Worm (Caenorhabditis elegans) whole organism, late embryonic: ENCODE measurements around the gene K09C8.8.

Source experiments
- C08G9.2 ChIP-seq: sonication (generic microtip); optimal IDR thresholded peaks from 2 replicates; lab custom pipeline; 2016; ENCODE audit warnings: mild to moderate bottlenecking, missing genetic modification characterization, moderate library complexity, missing compliant biosample characterization
- F13H6.1 ChIP-seq: sonication (generic microtip); optimal IDR thresholded peaks from 2 replicates; lab custom pipeline; 2016; ENCODE audit warnings: missing genetic modification characterization, missing compliant biosample characterization
- ahr-1 ChIP-seq: sonication (generic microtip); optimal IDR thresholded peaks from 2 replicates; lab custom pipeline; 2016; ENCODE audit warnings: missing genetic modification characterization, missing compliant biosample characterization
- ceh-14 ChIP-seq: sonication (generic microtip); optimal IDR thresholded peaks from 2 replicates; lab custom pipeline; 2016; ENCODE audit warnings: missing genotype, missing genetic modification characterization, missing compliant biosample characterization
- ceh-18 ChIP-seq: sonication (generic microtip); optimal IDR thresholded peaks from 2 replicates; lab custom pipeline; 2016; ENCODE audit warnings: missing genetic modification characterization, missing compliant biosample characterization
- ceh-2 ChIP-seq: sonication (generic microtip); optimal IDR thresholded peaks from 2 replicates; lab custom pipeline; 2016; ENCODE audit warnings: missing genotype, missing genetic modification characterization, missing compliant biosample characterization
- ceh-24 ChIP-seq: sonication (generic microtip); optimal IDR thresholded peaks from 2 replicates; lab custom pipeline; 2016; ENCODE audit warnings: mild to moderate bottlenecking, missing genetic modification characterization, missing compliant biosample characterization
- ceh-30 ChIP-seq: fragments of 150-350 bp; optimal IDR thresholded peaks from 2 replicates; lab custom pipeline; 2014; ENCODE audit warnings: missing biosample characterization, missing genetic modification characterization
- ceh-31 ChIP-seq: sonication (generic microtip); optimal IDR thresholded peaks from 2 replicates; lab custom pipeline; 2016; ENCODE audit warnings: missing genetic modification characterization, missing compliant biosample characterization
- ceh-48 ChIP-seq: sonication (generic microtip); optimal IDR thresholded peaks from 2 replicates; lab custom pipeline; 2016; ENCODE audit warnings: missing genetic modification characterization, inconsistent platforms, missing compliant biosample characterization
- ceh-9 ChIP-seq: sonication (generic microtip); optimal IDR thresholded peaks from 2 replicates; lab custom pipeline; 2016; ENCODE audit warnings: mild to moderate bottlenecking, missing genetic modification characterization, inconsistent platforms, missing compliant biosample characterization
- che-1 ChIP-seq: sonication (generic microtip); optimal IDR thresholded peaks from 2 replicates; lab custom pipeline; 2016; ENCODE audit warnings: mild to moderate bottlenecking, missing genetic modification characterization, missing compliant biosample characterization
- dmd-4 ChIP-seq: sonication (generic microtip); optimal IDR thresholded peaks from 2 replicates; lab custom pipeline; 2016; ENCODE audit warnings: borderline replicate concordance, missing genetic modification characterization, missing compliant biosample characterization
- elt-2 ChIP-seq: sonication (generic microtip); optimal IDR thresholded peaks from 2 replicates; lab custom pipeline; 2016; ENCODE audit warnings: missing genetic modification reagents, missing genetic modification characterization, missing compliant biosample characterization
- elt-4 ChIP-seq: sonication (generic microtip); optimal IDR thresholded peaks from 2 replicates; lab custom pipeline; 2016; ENCODE audit warnings: missing genetic modification characterization, missing compliant biosample characterization
- ets-4 ChIP-seq: sonication (generic microtip); optimal IDR thresholded peaks from 2 replicates; lab custom pipeline; 2016; ENCODE audit warnings: missing genetic modification characterization, missing compliant biosample characterization
- eyg-1 ChIP-seq: sonication (generic microtip); optimal IDR thresholded peaks from 2 replicates; lab custom pipeline; 2016; ENCODE audit warnings: missing genotype, missing genetic modification characterization, missing compliant biosample characterization
- fkh-6 ChIP-seq: sonication (generic microtip); optimal IDR thresholded peaks from 2 replicates; lab custom pipeline; 2016; ENCODE audit warnings: missing genetic modification characterization, missing compliant biosample characterization
- hlh-13 ChIP-seq: fragments of 200-800 bp; sonication (Bioruptor generic); optimal IDR thresholded peaks from 2 replicates; lab custom pipeline; 2018; ENCODE audit warnings: mild to moderate bottlenecking, missing genetic modification characterization, missing compliant biosample characterization
- hlh-15 ChIP-seq: sonication (generic microtip); optimal IDR thresholded peaks from 2 replicates; lab custom pipeline; 2016; ENCODE audit warnings: missing genetic modification characterization, missing compliant biosample characterization
- hlh-6 ChIP-seq: sonication (generic microtip); optimal IDR thresholded peaks from 2 replicates; lab custom pipeline; 2016; ENCODE audit warnings: missing genotype, missing genetic modification characterization, missing compliant biosample characterization
- madf-2 ChIP-seq: sonication (generic microtip); optimal IDR thresholded peaks from 2 replicates; lab custom pipeline; 2017; ENCODE audit warnings: missing genetic modification characterization, missing compliant biosample characterization
- mec-3 ChIP-seq: sonication (generic microtip); optimal IDR thresholded peaks from 2 replicates; lab custom pipeline; 2016; ENCODE audit warnings: borderline replicate concordance, missing genetic modification characterization, missing compliant biosample characterization
- nfya-1 ChIP-seq: sonication (generic microtip); optimal IDR thresholded peaks from 2 replicates; lab custom pipeline; 2017; ENCODE audit warnings: missing genetic modification characterization, mild to moderate bottlenecking, missing compliant biosample characterization, antibody characterized with exemption, moderate library complexity
- nhr-11 ChIP-seq: fragments of 150-350 bp; optimal IDR thresholded peaks from 2 replicates; lab custom pipeline; 2014; ENCODE audit warnings: missing biosample characterization, missing genetic modification characterization
- nhr-232 ChIP-seq: sonication (generic microtip); optimal IDR thresholded peaks from 2 replicates; lab custom pipeline; 2016; ENCODE audit warnings: missing genetic modification characterization, missing compliant biosample characterization
- pax-1 ChIP-seq: fragments of 150-350 bp; optimal IDR thresholded peaks from 2 replicates; lab custom pipeline; 2014; ENCODE audit warnings: missing biosample characterization, missing genetic modification characterization
- pqm-1 ChIP-seq: sonication (generic microtip); optimal IDR thresholded peaks from 2 replicates; lab custom pipeline; 2016; ENCODE audit warnings: missing genetic modification characterization, missing compliant biosample characterization
- pros-1 ChIP-seq: fragments of 150-350 bp; optimal IDR thresholded peaks from 2 replicates; lab custom pipeline; 2014; ENCODE audit warnings: missing biosample characterization, missing genetic modification reagents, missing genetic modification characterization
- ref-2 ChIP-seq: sonication (generic microtip); optimal IDR thresholded peaks from 2 replicates; lab custom pipeline; 2016; ENCODE audit warnings: missing genetic modification characterization, missing compliant biosample characterization
- sdc-2 ChIP-seq: sonication (generic microtip); optimal IDR thresholded peaks from 2 replicates; lab custom pipeline; 2016; ENCODE audit warnings: missing genotype, missing genetic modification characterization, missing compliant biosample characterization
- sox-2 ChIP-seq: fragments of 200-800 bp; sonication (Bioruptor generic); IDR thresholded peaks from 2 replicates; pipeline ENCODE4 v1.3.6; 2022; ENCODE audit warnings: missing genetic modification reagents, missing genetic modification characterization, missing compliant biosample characterization
- syd-9 ChIP-seq: sonication (generic microtip); optimal IDR thresholded peaks from 2 replicates; lab custom pipeline; 2016; ENCODE audit warnings: mild to moderate bottlenecking, missing genetic modification characterization, moderate library complexity, missing compliant biosample characterization
- tbx-2 ChIP-seq: sonication (generic microtip); optimal IDR thresholded peaks from 2 replicates; lab custom pipeline; 2016; ENCODE audit warnings: missing genetic modification characterization, missing compliant biosample characterization
- tbx-7 ChIP-seq: sonication (generic microtip); optimal IDR thresholded peaks from 2 replicates; lab custom pipeline; 2016; ENCODE audit warnings: missing genotype, missing genetic modification characterization, missing compliant biosample characterization
- unc-42 ChIP-seq: sonication (generic microtip); optimal IDR thresholded peaks from 2 replicates; lab custom pipeline; 2016; ENCODE audit warnings: missing genotype, missing genetic modification characterization, missing compliant biosample characterization
- unc-55 ChIP-seq: sonication (generic microtip); optimal IDR thresholded peaks from 2 replicates; lab custom pipeline; 2017; ENCODE audit warnings: missing biosample characterization, missing genetic modification reagents, missing genetic modification characterization
- ztf-16 ChIP-seq: sonication (generic microtip); optimal IDR thresholded peaks from 2 replicates; lab custom pipeline; 2017; ENCODE audit warnings: missing genetic modification characterization, missing compliant biosample characterization

Gene K09C8.8

ce11 chrX:10990159-10990854, 19.6 kb downstream of the K09C8.8 start:
- TF ChIP-seq ref-2 (tag; lab: Kevin White, UChicago), result peak; percentile 78
- TF ChIP-seq dmd-4 (tag; lab: Kevin White, UChicago), result no peak
- TF ChIP-seq tbx-2 (tag; lab: Kevin White, UChicago), result peak; percentile 69
- no peak for TF ChIP-seq hlh-13 (GFP tag; lab: Kevin White, UChicago)
- no peak for TF ChIP-seq eyg-1 (tag; lab: Kevin White, UChicago)
- TF ChIP-seq ceh-2 (tag; lab: Kevin White, UChicago), result peak; percentile 40
- TF ChIP-seq syd-9, result peak; percentile 14
- TF ChIP-seq pax-1 (tag; lab: Kevin White, UChicago), result no peak
- no peak for TF ChIP-seq ceh-9 (tag; lab: Kevin White, UChicago)
- no peak for TF ChIP-seq hlh-6 (tag; lab: Kevin White, UChicago)
- TF ChIP-seq F13H6.1 (tag; lab: Kevin White, UChicago), result no peak
- no peak for TF ChIP-seq ztf-16 (tag; lab: Kevin White, UChicago)
- TF ChIP-seq nfya-1, result peak; percentile 23
- no peak for TF ChIP-seq madf-2 (tag; lab: Kevin White, UChicago)
- TF ChIP-seq ceh-31 (tag; lab: Kevin White, UChicago), result peak; percentile 64
- no peak for TF ChIP-seq ceh-30 (tag; lab: Kevin White, UChicago)
- TF ChIP-seq sox-2 (GFP tag; lab: Robert Waterston, UW), result peak; percentile 67
- TF ChIP-seq hlh-15 (tag; lab: Kevin White, UChicago), result no peak
- TF ChIP-seq sdc-2 (tag; lab: Kevin White, UChicago), result peak; percentile 52
- TF ChIP-seq C08G9.2 (tag; lab: Kevin White, UChicago), result no peak
- TF ChIP-seq fkh-6 (tag; lab: Kevin White, UChicago), result peak; percentile 20

ce11 chrX:10990855-10991176, 20.1 kb downstream of the K09C8.8 start:
- no peak for TF ChIP-seq ceh-31 (tag; lab: Kevin White, UChicago)
- no peak for TF ChIP-seq nhr-11
- no peak for TF ChIP-seq unc-42
- no peak for TF ChIP-seq che-1 (tag; lab: Kevin White, UChicago)
- TF ChIP-seq ceh-30 (tag; lab: Kevin White, UChicago), result no peak
- TF ChIP-seq unc-55 (GFP tag; lab: Kevin White, UChicago), result no peak
- TF ChIP-seq elt-2 (tag; lab: Kevin White, UChicago), result no peak
- no peak for TF ChIP-seq elt-4 (tag; lab: Kevin White, UChicago)
- TF ChIP-seq ceh-24 (tag; lab: Kevin White, UChicago), result no peak
- no peak for TF ChIP-seq sox-2 (GFP tag; lab: Robert Waterston, UW)
- TF ChIP-seq ceh-48 (tag; lab: Kevin White, UChicago), result no peak
- TF ChIP-seq pros-1 (tag; lab: Kevin White, UChicago), result no peak
- TF ChIP-seq pqm-1, result no peak
- no peak for TF ChIP-seq ahr-1
- TF ChIP-seq mec-3 (tag; lab: Kevin White, UChicago), result no peak
- TF ChIP-seq ceh-18, result no peak
- TF ChIP-seq ets-4 (tag; lab: Kevin White, UChicago), result no peak
- TF ChIP-seq dmd-4 (tag; lab: Kevin White, UChicago), result no peak

- TF ChIP-seq sdc-2 (tag; lab: Kevin White, UChicago) (no peak), pax-1 (tag; lab: Kevin White, UChicago) (peak; percentile 16)
Observed at ce11 chrX:10991352-10992172, 20.8 kb downstream of the K09C8.8 start.

- TF ChIP-seq nhr-232 (tag; lab: Kevin White, UChicago) (no peak), dmd-4 (tag; lab: Kevin White, UChicago) (no peak), nfya-1 (no peak), C08G9.2 (tag; lab: Kevin White, UChicago) (no peak), sox-2 (GFP tag; lab: Robert Waterston, UW) (no peak), hlh-15 (tag; lab: Kevin White, UChicago) (no peak), tbx-7 (tag; lab: Kevin White, UChicago) (no peak), sdc-2 (tag; lab: Kevin White, UChicago) (no peak), tbx-2 (tag; lab: Kevin White, UChicago) (no peak), ceh-14 (no peak)
Observed at ce11 chrX:10992177-10992576, 21.4 kb downstream of the K09C8.8 start, which contains the start of gene ver-3. Gene ver-3 (plus strand): TSS chrX:10992477.
